Fruit fly (Drosophila melanogaster): Measurements from ENCODE around the gene DIP-iota.
A peak's percentile ranks its signal among the peaks of the same experiment; 100 is the strongest.

DIP-iota gene

DNA sequence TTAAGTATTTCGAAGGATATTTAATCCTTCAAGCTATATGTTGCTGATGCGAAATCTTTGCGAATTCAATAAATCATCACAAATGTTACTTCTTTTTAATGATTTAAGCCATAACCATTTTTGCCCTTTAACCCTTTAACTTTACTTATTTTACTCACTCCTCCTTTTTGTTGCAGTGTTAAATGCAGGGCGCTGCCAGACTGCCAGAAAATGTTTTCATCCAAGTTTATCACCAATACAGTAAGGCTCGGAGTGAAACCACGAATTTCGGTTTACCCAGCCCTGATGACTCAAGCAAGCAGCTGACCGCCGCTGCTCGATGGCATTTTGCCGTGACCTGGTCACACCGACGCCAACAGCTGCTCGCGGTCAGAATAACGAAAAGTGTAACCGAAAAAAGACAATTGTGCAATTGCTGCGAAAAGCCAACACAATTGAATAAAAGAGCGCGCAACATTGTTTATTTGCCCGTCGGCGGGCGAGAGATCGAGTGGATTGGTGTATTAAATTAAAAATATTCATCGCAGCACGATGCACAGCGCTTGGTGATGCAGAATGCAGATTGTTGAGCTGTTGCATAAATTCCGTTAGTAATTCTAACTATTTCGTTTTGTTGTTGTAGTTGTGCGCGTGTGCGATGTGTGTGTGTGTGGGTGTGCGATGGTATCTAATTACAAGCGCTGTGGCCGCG is 10.7 kb downstream of the DIP-iota start, which contains the start of gene CG11050 (continued):
- TF ChIP-seq CG12744 (GFP tag; optimal IDR thresholded peaks at IDR 0.05) (peak; percentile 68), CG2199 (GFP tag; IDR thresholded peaks at IDR 0.05) (peak; percentile 74; the same call in 1 of the 3 replicates), CG17912 (GFP tag; optimal IDR thresholded peaks at IDR 0.05) (peak; percentile 57), ssp (GFP tag; IDR thresholded peaks at IDR 0.05) (peak; percentile 43), br (optimal IDR thresholded peaks at IDR 0.05) (no peak), Dp (GFP tag; optimal IDR thresholded peaks at IDR 0.05) (peak; percentile 65), Neu2 (GFP tag; optimal IDR thresholded peaks at IDR 0.05; ENCODE audit: borderline replicate concordance) (no peak), CG34422 (GFP tag; IDR thresholded peaks at IDR 0.05) (peak; percentile 77), ken (GFP tag; IDR thresholded peaks at IDR 0.05) (peak; percentile 84), CG18476 (GFP tag; optimal IDR thresholded peaks at IDR 0.05) (peak; percentile 63), aop (GFP tag; IDR thresholded peaks at IDR 0.05) (peak; percentile 37; the same call in 1 of the 2 replicates), Six4 (GFP tag; optimal IDR thresholded peaks at IDR 0.05) (peak; percentile 62), chn (GFP tag; optimal IDR thresholded peaks at IDR 0.05) (peak; percentile 85), Xbp1 (GFP tag; optimal IDR thresholded peaks at IDR 0.05) (peak; percentile 88), CG7372 (GFP tag; IDR thresholded peaks at IDR 0.05) (peak; percentile 75), trem (tag; optimal IDR thresholded peaks at IDR 0.05) (peak; percentile 90), MTF-1 (GFP tag; optimal IDR thresholded peaks at IDR 0.05; ENCODE audit: borderline replicate concordance) (peak; percentile 42), CG12299 (tag; optimal IDR thresholded peaks at IDR 0.05) (peak; percentile 61), CG11723 (GFP tag; optimal IDR thresholded peaks at IDR 0.05) (peak; percentile 25), Jarid2 (GFP tag; optimal IDR thresholded peaks at IDR 0.05) (peak; percentile 66), eyg (GFP tag; optimal IDR thresholded peaks at IDR 0.05) (peak; percentile 74), dmrt99B (tag; optimal IDR thresholded peaks at IDR 0.05) (peak; percentile 72), CG7786 (GFP tag; optimal IDR thresholded peaks at IDR 0.05) (peak; percentile 84), en (GFP tag; optimal IDR thresholded peaks at IDR 0.05) (peak; percentile 81), grau (tag; optimal IDR thresholded peaks at IDR 0.05) (peak; percentile 99), CG15696 (tag; optimal IDR thresholded peaks at IDR 0.05) (peak; percentile 49), Atf3 (GFP tag; optimal IDR thresholded peaks at IDR 0.05) (peak; percentile 97), CG9876 (GFP tag; optimal IDR thresholded peaks at IDR 0.05) (peak; percentile 72), CG4730 (GFP tag; IDR thresholded peaks at IDR 0.05) (peak; percentile 56; the same call in 1 of the 2 replicates), CG12769 (tag; optimal IDR thresholded peaks at IDR 0.05) (peak; percentile 90), C15 (GFP tag; IDR thresholded peaks at IDR 0.05) (peak; percentile 71; the same call in 2 of the 3 replicates), Bteb2 (GFP tag; optimal IDR thresholded peaks at IDR 0.05) (peak; percentile 84), Dip3 (GFP tag; optimal IDR thresholded peaks at IDR 0.05) (peak; percentile 71), lmd (GFP tag; IDR thresholded peaks at IDR 0.05) (peak; percentile 74), CG14050 (GFP tag; IDR thresholded peaks at IDR 0.05) (peak; percentile 66; the same call in 2 of the 3 replicates), dm (GFP tag; optimal IDR thresholded peaks at IDR 0.05) (peak; percentile 75), lola (GFP tag; optimal IDR thresholded peaks at IDR 0.05) (peak in 1 of 3 experiments; percentile 20), CG2712 (tag; optimal IDR thresholded peaks at IDR 0.05) (peak; percentile 74), CG8388 (GFP tag; optimal IDR thresholded peaks at IDR 0.05) (peak; percentile 69), CG6683 (GFP tag; optimal IDR thresholded peaks at IDR 0.05) (peak; percentile 16), Doc2 (GFP tag; IDR thresholded peaks at IDR 0.05) (no peak), salm (tag; optimal IDR thresholded peaks at IDR 0.05) (peak; percentile 15), Rx (GFP tag; IDR thresholded peaks at IDR 0.05) (peak; percentile 56), inv (GFP tag; IDR thresholded peaks at IDR 0.05; ENCODE audit: partially characterized antibody) (peak; percentile 36; the same call in 1 of the 2 replicates), ftz-f1 (GFP tag; optimal IDR thresholded peaks at IDR 0.05) (peak; percentile 38), maf-S (GFP tag; optimal IDR thresholded peaks at IDR 0.05) (peak; percentile 82), slp2 (GFP tag; optimal IDR thresholded peaks at IDR 0.05) (peak; percentile 69), tin (GFP tag; optimal IDR thresholded peaks at IDR 0.05) (peak; percentile 79), CG17802 (tag; optimal IDR thresholded peaks at IDR 0.05) (peak; percentile 18), grn (GFP tag; optimal IDR thresholded peaks at IDR 0.05) (no peak)
